Fruit fly (Drosophila melanogaster) Kc167 (cell line): ENCODE data around the gene Lcp65Ad.

ENCODE experiments used
- Myc ChIP-seq: fragments of >200 bp; optimal IDR thresholded peaks from 2 replicates; lab custom pipeline; 2017; ENCODE audit warnings: missing external identifiers
- Sin3A ChIP-seq: fragments of >200 bp; optimal IDR thresholded peaks from 2 replicates; lab custom pipeline; 2018; ENCODE audit warnings: missing external identifiers
- h ChIP-seq: fragments of >200 bp; optimal IDR thresholded peaks from 3 replicates; lab custom pipeline; 2018; ENCODE audit warnings: missing external identifiers
- insv ChIP-seq: fragments of >200 bp; optimal IDR thresholded peaks from 3 replicates; lab custom pipeline; 2018; ENCODE audit warnings: missing external identifiers
- psq ChIP-seq: fragments of >200 bp; optimal IDR thresholded peaks from 2 replicates; lab custom pipeline; 2017; ENCODE audit warnings: missing external identifiers
- ttk ChIP-seq: sonication (Bioruptor generic); optimal IDR thresholded peaks from 2 replicates; lab custom pipeline; 2017; ENCODE audit warnings: missing external identifiers

- TF ChIP-seq ttk (lab: Kevin White, UChicago) (no peak), psq (lab: Kevin White, UChicago) (no peak), Myc (lab: Kevin White, UChicago) (no peak), insv (lab: Kevin White, UChicago) (no peak), Sin3A (lab: Kevin White, UChicago) (no peak), h (lab: Kevin White, UChicago) (no peak)
These were observed at the start of gene Lcp65Ad for dm6 chr3L:6143188-6143755.
